Fruit fly (Drosophila melanogaster) whole organism, embryonic: ENCODE results near the gene vari.

Experiments used
- Atf-2 ChIP-seq: fragments of 200-800 bp; sonication (Bioruptor generic); optimal IDR thresholded peaks from 2 replicates; lab custom pipeline; 2016; ENCODE audit warnings: missing biosample characterization, missing genetic modification characterization
- Atf3 ChIP-seq: fragments of 200-800 bp; sonication (Bioruptor generic); optimal IDR thresholded peaks from 3 replicates; lab custom pipeline; 2016; ENCODE audit warnings: missing biosample characterization, missing genetic modification characterization
- B-H1 ChIP-seq: fragments of 200-800 bp; sonication (Bioruptor generic); IDR thresholded peaks from 3 replicates; pipeline ENCODE4 v1.3.6; 2022; ENCODE audit warnings: missing biosample characterization, missing genetic modification characterization
- CG1024 ChIP-seq: fragments of 200-800 bp; sonication (Bioruptor generic); IDR thresholded peaks from 2 replicates; pipeline ENCODE4 v1.3.6; 2022; ENCODE audit warnings: missing biosample characterization, missing genetic modification characterization
- CG10565 ChIP-seq: fragments of 200-800 bp; sonication (Bioruptor generic); optimal IDR thresholded peaks from 3 replicates; lab custom pipeline; 2016; ENCODE audit warnings: missing biosample characterization, mild to moderate bottlenecking, missing genetic modification characterization
- CG10979 ChIP-seq: fragments of 200-800 bp; sonication (Bioruptor generic); optimal IDR thresholded peaks from 2 replicates; lab custom pipeline; 2018; ENCODE audit warnings: missing biosample characterization, mild to moderate bottlenecking, missing genetic modification characterization, moderate library complexity
- CG11093 ChIP-seq: fragments of 200-800 bp; sonication (Bioruptor generic); IDR thresholded peaks from 3 replicates; pipeline ENCODE4 v1.3.6; 2022; ENCODE audit warnings: missing biosample characterization, missing genetic modification characterization
- CG15696 ChIP-seq: fragments of 200-800 bp; sonication (Bioruptor generic); optimal IDR thresholded peaks from 2 replicates; lab custom pipeline; 2019; ENCODE audit warnings: missing biosample characterization, mild to moderate bottlenecking, missing genetic modification characterization, moderate library complexity
- CG1602 ChIP-seq: fragments of 200-800 bp; sonication (Bioruptor generic); optimal IDR thresholded peaks from 3 replicates; lab custom pipeline; 2016; ENCODE audit warnings: missing biosample characterization, missing genetic modification characterization
- CG18011 ChIP-seq: fragments of 200-800 bp; sonication (Bioruptor generic); optimal IDR thresholded peaks from 2 replicates; lab custom pipeline; 2017; ENCODE audit warnings: missing biosample characterization, missing genetic modification characterization, mild to moderate bottlenecking, moderate library complexity, missing genotype
- CG18599 ChIP-seq: fragments of 200-800 bp; sonication (Bioruptor generic); optimal IDR thresholded peaks from 3 replicates; lab custom pipeline; 2017; ENCODE audit warnings: missing biosample characterization, missing genetic modification characterization, mild to moderate bottlenecking, moderate library complexity, missing genetic modification reagents
- CG2199 ChIP-seq: fragments of 200-800 bp; sonication (Bioruptor generic); IDR thresholded peaks from 3 replicates; pipeline ENCODE4 v1.3.6; 2022; ENCODE audit warnings: missing biosample characterization, missing genetic modification characterization
- CG2712 ChIP-seq: fragments of 200-800 bp; optimal IDR thresholded peaks from 3 replicates; lab custom pipeline; 2019; ENCODE audit warnings: missing biosample characterization, mild to moderate bottlenecking, missing genetic modification characterization, moderate library complexity
- CG32767 ChIP-seq: fragments of 200-800 bp; sonication (Bioruptor generic); IDR thresholded peaks from 2 replicates; pipeline ENCODE4 v1.3.6; 2022; ENCODE audit warnings: missing biosample characterization, missing genetic modification characterization
- CG4360 ChIP-seq: fragments of 200-800 bp; sonication (Bioruptor generic); IDR thresholded peaks from 2 replicates; pipeline ENCODE4 v1.3.6; 2022; ENCODE audit warnings: missing biosample characterization, missing genetic modification characterization
- CG5245 ChIP-seq: fragments of 200-800 bp; sonication (Bioruptor generic); optimal IDR thresholded peaks from 3 replicates; lab custom pipeline; 2016; ENCODE audit warnings: missing biosample characterization, missing genetic modification characterization
- CG6654 ChIP-seq: fragments of 200-800 bp; sonication (Bioruptor generic); optimal IDR thresholded peaks from 2 replicates; lab custom pipeline; 2017; ENCODE audit warnings: missing biosample characterization, mild to moderate bottlenecking, missing genetic modification characterization
- CG8089 ChIP-seq: fragments of 200-800 bp; sonication (Bioruptor generic); optimal IDR thresholded peaks from 3 replicates; lab custom pipeline; 2016; ENCODE audit warnings: missing biosample characterization, missing genetic modification characterization
- CG8765 ChIP-seq: fragments of 200-800 bp; sonication (Bioruptor generic); IDR thresholded peaks from 2 replicates; pipeline ENCODE4 v1.3.6; 2022; ENCODE audit warnings: missing biosample characterization, missing genetic modification characterization
- CG8944 ChIP-seq: fragments of 200-800 bp; sonication (Bioruptor generic); optimal IDR thresholded peaks from 3 replicates; lab custom pipeline; 2016; ENCODE audit warnings: missing biosample characterization, missing genetic modification characterization
- CG9215 ChIP-seq: fragments of 200-800 bp; sonication (Bioruptor generic); IDR thresholded peaks from 2 replicates; pipeline ENCODE4 v1.3.6; 2022; ENCODE audit warnings: missing biosample characterization, missing genetic modification characterization
- CG9609 ChIP-seq: fragments of 200-800 bp; sonication (Bioruptor generic); optimal IDR thresholded peaks from 3 replicates; lab custom pipeline; 2016; ENCODE audit warnings: missing biosample characterization, missing genetic modification characterization
- Camta ChIP-seq: fragments of 200-800 bp; sonication (Bioruptor generic); optimal IDR thresholded peaks from 2 replicates; lab custom pipeline; 2016; ENCODE audit warnings: missing biosample characterization, missing genetic modification characterization
- Doc2 ChIP-seq: fragments of 200-800 bp; sonication (Bioruptor generic); IDR thresholded peaks from 2 replicates; pipeline ENCODE4 v1.3.6; 2022; ENCODE audit warnings: missing biosample characterization, missing genetic modification characterization
- Drgx ChIP-seq: fragments of 200-800 bp; sonication (Bioruptor generic); IDR thresholded peaks from 2 replicates; pipeline ENCODE4 v1.3.6; 2022; ENCODE audit warnings: missing biosample characterization, missing genetic modification characterization
- ERR ChIP-seq: fragments of 200-800 bp; sonication (Bioruptor generic); optimal IDR thresholded peaks from 2 replicates; lab custom pipeline; 2016; ENCODE audit warnings: missing biosample characterization, missing genetic modification characterization
- Fer1 ChIP-seq: fragments of 200-800 bp; sonication (Bioruptor generic); optimal IDR thresholded peaks from 2 replicates; lab custom pipeline; 2017; ENCODE audit warnings: missing biosample characterization, mild to moderate bottlenecking, missing genetic modification characterization
- Fer2 ChIP-seq: fragments of 200-800 bp; sonication (Bioruptor generic); optimal IDR thresholded peaks from 2 replicates; lab custom pipeline; 2018; ENCODE audit warnings: missing biosample characterization, mild to moderate bottlenecking, missing genetic modification characterization, moderate library complexity
- Hmr ChIP-seq: fragments of 200-800 bp; sonication (Bioruptor generic); optimal IDR thresholded peaks from 3 replicates; lab custom pipeline; 2017; ENCODE audit warnings: mild to moderate bottlenecking, missing biosample characterization, missing genetic modification reagents, missing genetic modification characterization
- Max ChIP-seq: fragments of 200-800 bp; sonication (Bioruptor generic); optimal IDR thresholded peaks from 2 replicates; lab custom pipeline; 2016; ENCODE audit warnings: missing biosample characterization, mild to moderate bottlenecking, missing genetic modification characterization
- Myb ChIP-seq: fragments of 200-800 bp; sonication (Bioruptor generic); optimal IDR thresholded peaks from 2 replicates; lab custom pipeline; 2016; ENCODE audit warnings: missing biosample characterization, missing genetic modification characterization
- Poxn ChIP-seq: fragments of 200-800 bp; sonication (Bioruptor generic); IDR thresholded peaks from 2 replicates; pipeline ENCODE4 v1.3.6; 2022; ENCODE audit warnings: missing biosample characterization, missing genetic modification characterization
- Ravus ChIP-seq: fragments of 200-800 bp; sonication (Bioruptor generic); IDR thresholded peaks from 2 replicates; pipeline ENCODE4 v1.3.6; 2022; ENCODE audit warnings: missing biosample characterization, missing genetic modification characterization
- Side ChIP-seq: fragments of 200-800 bp; sonication (Bioruptor generic); optimal IDR thresholded peaks from 2 replicates; lab custom pipeline; 2016; ENCODE audit warnings: missing biosample characterization, missing genetic modification characterization
- Stat92E ChIP-seq, 3 experiments: fragments of >200 bp in 2 of 3; fragments of 200-800 bp in 1 of 3; sonication (Bioruptor generic) in 1 of 3; optimal IDR thresholded peaks; 2 replicates each; lab custom pipeline; 2017 to 2019; ENCODE audit warnings: missing biosample characterization in 3 of 3, missing genetic modification characterization in 3 of 3, mild to moderate bottlenecking in 1 of 3, moderate library complexity in 1 of 3
- ab ChIP-seq: fragments of 200-800 bp; sonication (Bioruptor generic); optimal IDR thresholded peaks from 2 replicates; lab custom pipeline; 2016; ENCODE audit warnings: missing biosample characterization, missing genetic modification characterization
- ac ChIP-seq: fragments of 200-800 bp; sonication (Bioruptor generic); optimal IDR thresholded peaks from 3 replicates; lab custom pipeline; 2017; ENCODE audit warnings: missing biosample characterization, mild to moderate bottlenecking, missing genetic modification characterization
- ase ChIP-seq: fragments of 200-800 bp; sonication (Bioruptor generic); IDR thresholded peaks from 3 replicates; pipeline ENCODE4 v1.3.6; 2022; ENCODE audit warnings: missing biosample characterization, missing genetic modification characterization
- cad ChIP-seq: fragments of >200 bp; optimal IDR thresholded peaks from 2 replicates; lab custom pipeline; 2017; ENCODE audit warnings: missing biosample characterization, missing genetic modification characterization
- dan ChIP-seq: fragments of 200-800 bp; sonication (Bioruptor generic); IDR thresholded peaks from 2 replicates; pipeline ENCODE4 v1.3.6; 2022; ENCODE audit warnings: missing biosample characterization, missing genetic modification characterization
- disco-r ChIP-seq: fragments of 200-800 bp; sonication (Bioruptor generic); optimal IDR thresholded peaks from 2 replicates; lab custom pipeline; 2016; ENCODE audit warnings: missing biosample characterization, missing genetic modification characterization
- emc ChIP-seq: fragments of 200-800 bp; sonication (Bioruptor generic); optimal IDR thresholded peaks from 2 replicates; lab custom pipeline; 2016; ENCODE audit warnings: missing biosample characterization, missing genetic modification characterization
- fru ChIP-seq: fragments of >200 bp; optimal IDR thresholded peaks from 2 replicates; lab custom pipeline; 2017
- otp ChIP-seq: fragments of 200-800 bp; sonication (Bioruptor generic); IDR thresholded peaks from 3 replicates; pipeline ENCODE4, ENCODE4 v1.3.6; 2022; ENCODE audit warnings: missing biosample characterization, missing genetic modification characterization
- pan ChIP-seq, 4 experiments: fragments of >200 bp in 3 of 4; fragments of 200-800 bp in 1 of 4; sonication (Bioruptor generic) in 1 of 4; optimal IDR thresholded peaks in 3 of 4; IDR thresholded peaks in 1 of 4; 2 replicates each; pipeline versions ENCODE4 v1.3.6 to Lab custom; 2017 to 2022; ENCODE audit warnings: missing biosample characterization in 2 of 4, missing genetic modification characterization in 2 of 4, mixed read lengths in 1 of 4
- seq ChIP-seq: fragments of 200-800 bp; sonication (Bioruptor generic); IDR thresholded peaks from 2 replicates; pipeline ENCODE4 v1.3.6; 2022; ENCODE audit warnings: missing biosample characterization, missing genetic modification characterization
- sima ChIP-seq: fragments of 200-800 bp; sonication (Bioruptor generic); optimal IDR thresholded peaks from 2 replicates; lab custom pipeline; 2016; ENCODE audit warnings: missing biosample characterization, missing genetic modification characterization
- tin ChIP-seq: fragments of 200-800 bp; sonication (Bioruptor generic); optimal IDR thresholded peaks from 3 replicates; lab custom pipeline; 2016; ENCODE audit warnings: missing biosample characterization, missing genetic modification characterization
- zfh1 ChIP-seq: fragments of 200-800 bp; sonication (Bioruptor generic); IDR thresholded peaks from 3 replicates; pipeline ENCODE4 v1.3.6; 2022; ENCODE audit warnings: missing biosample characterization, missing genetic modification characterization

vari gene

dm6 chr2L:20799991-20800897 lies 3.4 kb upstream of the vari start (continued):
- TF ChIP-seq CG11093 (GFP tag; lab: Robert Waterston, UW), result no peak
- TF ChIP-seq Myb (GFP tag; lab: Kevin White, UChicago), result peak; percentile 69
- peak; percentile 51; the same call in 1 of the 2 replicates for TF ChIP-seq CG4360
- peak; percentile 88 for TF ChIP-seq Fer1
- peak; percentile 84 for TF ChIP-seq ERR (GFP tag; lab: Kevin White, UChicago)
- TF ChIP-seq disco-r (GFP tag; lab: Kevin White, UChicago), result peak; percentile 63
- peak; percentile 65 for TF ChIP-seq Poxn (GFP tag; lab: Robert Waterston, UW)
- peak; percentile 37 for TF ChIP-seq CG8089 (GFP tag; lab: Kevin White, UChicago)
- no peak for TF ChIP-seq Doc2 (GFP tag; lab: Robert Waterston, UW)
- TF ChIP-seq zfh1 (GFP tag; lab: Robert Waterston, UW), result peak; percentile 85
- peak; percentile 70 for TF ChIP-seq Atf-2 (GFP tag; lab: Kevin White, UChicago)
- peak; percentile 47; the same call in 1 of the 3 replicates for TF ChIP-seq ase (GFP tag; lab: Robert Waterston, UW)
- peak; percentile 43 for TF ChIP-seq ac (GFP tag; lab: Kevin White, UChicago)
- peak; percentile 73; the same call in 2 of the 3 replicates for TF ChIP-seq otp (GFP tag; lab: Robert Waterston, UW)
- TF ChIP-seq Fer2 (tag; lab: Kevin White, UChicago), result peak; percentile 63
- TF ChIP-seq cad, result peak; percentile 43
- peak; percentile 61 for TF ChIP-seq CG1602 (GFP tag; lab: Kevin White, UChicago)
- TF ChIP-seq CG18011 (GFP tag; lab: Kevin White, UChicago), result peak; percentile 38
- TF ChIP-seq Ravus (GFP tag; lab: Robert Waterston, UW), result no peak
- no peak for TF ChIP-seq CG1024 (GFP tag; lab: Robert Waterston, UW)
- peak; percentile 68 for TF ChIP-seq tin (GFP tag; lab: Kevin White, UChicago)
- no peak for TF ChIP-seq CG10565 (GFP tag; lab: Kevin White, UChicago)
- TF ChIP-seq Side (GFP tag; lab: Kevin White, UChicago), result peak; percentile 82
- peak; percentile 83 for TF ChIP-seq CG8765
- TF ChIP-seq CG9609 (GFP tag; lab: Kevin White, UChicago), result peak; percentile 62
- TF ChIP-seq sima (GFP tag; lab: Kevin White, UChicago), result peak; percentile 56
- TF ChIP-seq seq, result peak; percentile 60; the same call in 1 of the 2 replicates
- TF ChIP-seq CG8944 (GFP tag; lab: Kevin White, UChicago), result peak; percentile 63
- TF ChIP-seq CG5245 (GFP tag; lab: Kevin White, UChicago), result peak; percentile 58
- no peak for TF ChIP-seq B-H1 (GFP tag; lab: Robert Waterston, UW)
- peak; percentile 77 for TF ChIP-seq CG2712 (tag; lab: Kevin White, UChicago)
- no peak for TF ChIP-seq dan
- TF ChIP-seq CG15696, result peak; percentile 65
- no peak for TF ChIP-seq ab (GFP tag; lab: Kevin White, UChicago)
- peak; percentile 18 for TF ChIP-seq Atf3 (GFP tag; lab: Kevin White, UChicago)
- TF ChIP-seq Hmr (GFP tag; lab: Kevin White, UChicago), result peak; percentile 92
- peak; percentile 59 for TF ChIP-seq CG10979 (tag; lab: Kevin White, UChicago)
- TF ChIP-seq emc (GFP tag; lab: Kevin White, UChicago), result peak; percentile 60
- no peak; the same call in 1 of the 2 replicates for TF ChIP-seq CG9215 (GFP tag; lab: Robert Waterston, UW)
- TF ChIP-seq CG2199 (GFP tag; lab: Robert Waterston, UW), result peak; percentile 86; the same call in 2 of the 3 replicates
- TF ChIP-seq CG18599, result peak; percentile 96
- TF ChIP-seq pan (optimal IDR thresholded peaks at IDR 0.05; lab: Kevin White, UChicago), result no peak
- peak in 1 of 2 experiments; percentile 77 for TF ChIP-seq pan (GFP tag; optimal IDR thresholded peaks at IDR 0.05 in 1 of 2, IDR thresholded peaks at IDR 0.05 in 1 of 2)
- peak; percentile 79 for TF ChIP-seq Drgx
- TF ChIP-seq CG32767 (GFP tag; lab: Robert Waterston, UW), result peak; percentile 60; the same call in 1 of the 2 replicates
- TF ChIP-seq Camta, result peak; percentile 62
- no peak for TF ChIP-seq Stat92E (GFP tag; optimal IDR thresholded peaks at IDR 0.05; lab: Kevin White, UChicago)
- TF ChIP-seq fru (lab: Kevin White, UChicago), result no peak
- peak; percentile 14 for TF ChIP-seq CG6654
- peak; percentile 59 for TF ChIP-seq Max (GFP tag; lab: Kevin White, UChicago)
